Worm (Caenorhabditis elegans) whole organism, L1 larva: ENCODE data around the gene K07F5.6.

ENCODE experiments used
- C16A3.4 ChIP-seq: fragments of 150-350 bp; optimal IDR thresholded peaks from 2 replicates; lab custom pipeline; 2014; ENCODE audit warnings: missing biosample characterization, missing genetic modification characterization
- F16B12.6 ChIP-seq: fragments of 150-350 bp; optimal IDR thresholded peaks from 2 replicates; lab custom pipeline; 2014; ENCODE audit warnings: missing biosample characterization, missing genetic modification characterization
- Y116A8C.19 ChIP-seq: sonication (generic microtip); optimal IDR thresholded peaks from 2 replicates; lab custom pipeline; 2016; ENCODE audit warnings: missing compliant biosample characterization, missing genetic modification characterization, borderline replicate concordance
- aha-1 ChIP-seq: fragments of 150-350 bp; optimal IDR thresholded peaks from 2 replicates; lab custom pipeline; 2014; ENCODE audit warnings: missing biosample characterization, missing genetic modification characterization
- alr-1 ChIP-seq: fragments of 200-800 bp; sonication (Bioruptor generic); optimal IDR thresholded peaks from 2 replicates; lab custom pipeline; 2018; ENCODE audit warnings: borderline replicate concordance, mild to moderate bottlenecking, missing genetic modification characterization, missing compliant biosample characterization
- aly-2 ChIP-seq: fragments of 150-350 bp; optimal IDR thresholded peaks from 2 replicates; lab custom pipeline; 2014; ENCODE audit warnings: missing biosample characterization, missing genetic modification characterization
- ama-1 ChIP-seq: fragments of 150-350 bp; optimal IDR thresholded peaks from 2 replicates; lab custom pipeline; 2014
- ceh-8 ChIP-seq: fragments of 200-800 bp; sonication (Bioruptor generic); optimal IDR thresholded peaks from 2 replicates; lab custom pipeline; 2018; ENCODE audit warnings: mild to moderate bottlenecking, missing genetic modification characterization, moderate library complexity, missing compliant biosample characterization
- ceh-82 ChIP-seq, 3 experiments: fragments of 150-350 bp in 1 of 3; sonication (generic microtip) in 2 of 3; optimal IDR thresholded peaks; 2 replicates each; lab custom pipeline; 2014 to 2017; ENCODE audit warnings: missing biosample characterization in 3 of 3, missing genetic modification characterization in 3 of 3
- ceh-88 ChIP-seq: fragments of 200-800 bp; sonication (Bioruptor generic); IDR thresholded peaks from 2 replicates; pipeline ENCODE4 v1.3.6; 2022; ENCODE audit warnings: missing genetic modification characterization, missing compliant biosample characterization
- ceh-90 ChIP-seq: sonication (generic microtip); optimal IDR thresholded peaks from 2 replicates; lab custom pipeline; 2016; ENCODE audit warnings: missing genetic modification characterization, missing compliant biosample characterization
- ces-1 ChIP-seq: fragments of 150-350 bp; optimal IDR thresholded peaks from 2 replicates; lab custom pipeline; 2014; ENCODE audit warnings: missing biosample characterization, missing genetic modification reagents, missing genetic modification characterization
- dpl-1 ChIP-seq, 3 experiments: fragments of 150-350 bp in 2 of 3; sonication (generic microtip) in 1 of 3; optimal IDR thresholded peaks; 2 replicates each; lab custom pipeline; 2014 to 2017; ENCODE audit warnings: missing biosample characterization in 3 of 3, missing genetic modification characterization in 3 of 3, missing genetic modification reagents in 3 of 3
- dsc-1 ChIP-seq: sonication (generic microtip); optimal IDR thresholded peaks from 2 replicates; lab custom pipeline; 2016; ENCODE audit warnings: mild to moderate bottlenecking, missing genetic modification characterization, missing compliant biosample characterization
- efl-3 ChIP-seq: fragments of 200-800 bp; sonication (Bioruptor generic); optimal IDR thresholded peaks from 2 replicates; lab custom pipeline; 2018; ENCODE audit warnings: mild to moderate bottlenecking, missing genetic modification characterization, missing compliant biosample characterization
- elt-2 ChIP-seq: sonication (generic microtip); optimal IDR thresholded peaks from 2 replicates; lab custom pipeline; 2016; ENCODE audit warnings: missing genetic modification characterization, mild to moderate bottlenecking, inconsistent platforms, missing compliant biosample characterization, missing genetic modification reagents
- fkh-10 ChIP-seq: sonication (generic microtip); optimal IDR thresholded peaks from 2 replicates; lab custom pipeline; 2017; ENCODE audit warnings: missing biosample characterization, missing genetic modification reagents, missing genetic modification characterization
- fos-1 ChIP-seq: fragments of 150-350 bp; optimal IDR thresholded peaks from 2 replicates; lab custom pipeline; 2014; ENCODE audit warnings: missing biosample characterization, missing genetic modification characterization
- grh-1 ChIP-seq: fragments of 200-800 bp; sonication (Bioruptor generic); IDR thresholded peaks from 2 replicates; pipeline ENCODE4 v1.3.6; 2022; ENCODE audit warnings: missing genetic modification reagents, missing genetic modification characterization, missing compliant biosample characterization
- hlh-17 ChIP-seq: fragments of 200-800 bp; sonication (Bioruptor generic); optimal IDR thresholded peaks from 2 replicates; lab custom pipeline; 2018; ENCODE audit warnings: missing genetic modification characterization, mild to moderate bottlenecking, missing compliant biosample characterization, moderate library complexity, borderline replicate concordance
- isw-1 ChIP-seq: fragments of 200-800 bp; sonication (Bioruptor generic); IDR thresholded peaks from 2 replicates; pipeline ENCODE4 v1.3.6; 2022; ENCODE audit warnings: missing genetic modification characterization, missing compliant biosample characterization
- jun-1 ChIP-seq: fragments of 150-350 bp; optimal IDR thresholded peaks from 2 replicates; lab custom pipeline; 2014; ENCODE audit warnings: missing biosample characterization, missing genetic modification reagents, missing genetic modification characterization
- lin-39 ChIP-seq: fragments of 150-350 bp; optimal IDR thresholded peaks from 2 replicates; lab custom pipeline; 2014; ENCODE audit warnings: missing biosample characterization, missing genetic modification reagents, missing genetic modification characterization
- mef-2 ChIP-seq: fragments of 150-350 bp; optimal IDR thresholded peaks from 2 replicates; lab custom pipeline; 2014; ENCODE audit warnings: missing biosample characterization, missing genetic modification characterization
- mep-1 ChIP-seq: fragments of 150-350 bp; optimal IDR thresholded peaks from 2 replicates; lab custom pipeline; 2014; ENCODE audit warnings: missing biosample characterization, missing genetic modification characterization
- nhr-11 ChIP-seq: fragments of 150-350 bp; optimal IDR thresholded peaks from 2 replicates; lab custom pipeline; 2014; ENCODE audit warnings: missing biosample characterization, missing genetic modification characterization
- nhr-12 ChIP-seq: sonication (generic microtip); optimal IDR thresholded peaks from 2 replicates; lab custom pipeline; 2017; ENCODE audit warnings: missing biosample characterization, missing genetic modification characterization
- nhr-19 ChIP-seq: fragments of 200-800 bp; sonication (Bioruptor generic); conservative IDR thresholded peaks from 2 replicates; pipeline ENCODE4 v1.3.6; 2022; ENCODE audit warnings: missing genetic modification characterization, missing compliant biosample characterization
- nhr-20 ChIP-seq: sonication (generic microtip); optimal IDR thresholded peaks from 2 replicates; lab custom pipeline; 2016; ENCODE audit warnings: mild to moderate bottlenecking, missing genetic modification characterization, missing compliant biosample characterization
- nhr-237 ChIP-seq: fragments of 150-350 bp; optimal IDR thresholded peaks from 2 replicates; lab custom pipeline; 2014; ENCODE audit warnings: missing biosample characterization, missing genetic modification characterization
- nhr-47 ChIP-seq: sonication (generic microtip); optimal IDR thresholded peaks from 2 replicates; lab custom pipeline; 2016; ENCODE audit warnings: mild to moderate bottlenecking, missing genetic modification characterization, moderate library complexity, missing compliant biosample characterization
- nhr-71 ChIP-seq: sonication (generic microtip); optimal IDR thresholded peaks from 2 replicates; lab custom pipeline; 2016; ENCODE audit warnings: mild to moderate bottlenecking, missing genetic modification characterization, moderate library complexity, missing compliant biosample characterization
- nhr-77 ChIP-seq: fragments of 150-350 bp; optimal IDR thresholded peaks from 2 replicates; lab custom pipeline; 2014; ENCODE audit warnings: missing biosample characterization, missing genetic modification characterization
- nhr-85 ChIP-seq: sonication (generic microtip); peaks from one replicate; lab custom pipeline; 2016; ENCODE audit warnings: missing genetic modification characterization, inconsistent platforms, missing compliant biosample characterization
- pag-3 ChIP-seq: sonication (generic microtip); optimal IDR thresholded peaks from 2 replicates; lab custom pipeline; 2017; ENCODE audit warnings: missing genetic modification characterization, mild to moderate bottlenecking, missing compliant biosample characterization, antibody characterized with exemption, borderline replicate concordance; ENCODE audit not compliant: insufficient read depth
- rnt-1 ChIP-seq: sonication (generic microtip); optimal IDR thresholded peaks from 2 replicates; lab custom pipeline; 2016; ENCODE audit warnings: mild to moderate bottlenecking, missing genetic modification characterization, moderate library complexity, missing compliant biosample characterization
- sox-4 ChIP-seq: sonication (generic microtip); optimal IDR thresholded peaks from 2 replicates; lab custom pipeline; 2016; ENCODE audit warnings: missing genetic modification characterization, missing compliant biosample characterization
- sptf-1 ChIP-seq: fragments of 150-350 bp; optimal IDR thresholded peaks from 2 replicates; lab custom pipeline; 2014; ENCODE audit warnings: missing biosample characterization, missing genetic modification characterization
- sup-37 ChIP-seq: fragments of 200-800 bp; sonication (Bioruptor generic); optimal IDR thresholded peaks from 2 replicates; lab custom pipeline; 2018; ENCODE audit warnings: mild to moderate bottlenecking, missing genetic modification characterization, missing compliant biosample characterization
- swsn-7 ChIP-seq: sonication (generic microtip); optimal IDR thresholded peaks from 2 replicates; lab custom pipeline; 2016; ENCODE audit warnings: missing genetic modification characterization, missing compliant biosample characterization
- tbx-2 ChIP-seq: sonication (generic microtip); optimal IDR thresholded peaks from 2 replicates; lab custom pipeline; 2016; ENCODE audit warnings: missing genetic modification characterization, missing compliant biosample characterization
- tlp-1 ChIP-seq: fragments of 150-350 bp; optimal IDR thresholded peaks from 2 replicates; lab custom pipeline; 2014; ENCODE audit warnings: missing biosample characterization, missing genetic modification characterization
- unc-130 ChIP-seq: fragments of 150-350 bp; optimal IDR thresholded peaks from 2 replicates; lab custom pipeline; 2017; ENCODE audit warnings: missing biosample characterization, missing genetic modification characterization, inconsistent platforms
- unc-62 ChIP-seq: fragments of 150-350 bp; optimal IDR thresholded peaks from 2 replicates; lab custom pipeline; 2014; ENCODE audit warnings: missing biosample characterization, missing genetic modification reagents, missing genetic modification characterization
- unc-98 ChIP-seq: fragments of 200-800 bp; sonication (Bioruptor generic); IDR thresholded peaks from 2 replicates; pipeline ENCODE4 v1.3.6; 2022; ENCODE audit warnings: missing genetic modification characterization, missing compliant biosample characterization
- xbp-1 ChIP-seq: sonication (generic microtip); optimal IDR thresholded peaks from 2 replicates; lab custom pipeline; 2016; ENCODE audit warnings: missing genetic modification characterization, missing compliant biosample characterization
- zag-1 ChIP-seq: fragments of 150-350 bp; optimal IDR thresholded peaks from 2 replicates; lab custom pipeline; 2014; ENCODE audit warnings: missing biosample characterization, missing genetic modification characterization
- zip-4 ChIP-seq: fragments of 200-800 bp; sonication (Bioruptor generic); optimal IDR thresholded peaks from 2 replicates; lab custom pipeline; 2018; ENCODE audit warnings: mild to moderate bottlenecking, missing genetic modification characterization, moderate library complexity, missing compliant biosample characterization
- ztf-11 ChIP-seq, 2 experiments: sonication (generic microtip); optimal IDR thresholded peaks; 2 replicates each; lab custom pipeline; 2016 to 2017; ENCODE audit warnings: missing genetic modification characterization in 2 of 2, missing biosample characterization in 1 of 2, missing compliant biosample characterization in 1 of 2

The K07F5.6 gene

DNA sequence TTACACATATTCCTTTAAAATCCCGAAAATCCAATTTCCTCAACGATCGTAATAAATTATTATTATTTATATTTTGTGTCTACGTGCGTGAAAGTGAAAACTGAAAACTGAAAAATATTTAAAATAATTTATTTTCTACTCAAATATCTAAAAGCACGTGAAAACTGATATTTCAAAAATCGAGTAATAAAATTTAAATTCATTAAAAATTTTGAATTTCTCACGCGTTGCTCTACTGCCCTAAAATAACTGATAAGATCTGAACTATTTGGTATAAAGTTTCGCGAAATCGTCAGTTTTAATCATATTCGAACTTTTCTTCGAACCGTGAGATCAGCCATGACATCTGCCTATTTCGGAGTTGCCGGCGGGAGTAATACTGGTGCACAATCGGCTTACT lies 5.8 kb upstream of the K07F5.6 start, which contains the start of gene ssq-1:
TSS of gene ssq-1 (plus strand) at position 301 of the 400 bp plus-strand sequence.
- TF ChIP-seq grh-1 (GFP tag; lab: Robert Waterston, UW) (no peak), xbp-1 (tag; lab: Kevin White, UChicago) (no peak), sptf-1 (no peak), hlh-17 (GFP tag; lab: Kevin White, UChicago) (no peak), fos-1 (no peak), swsn-7 (tag; lab: Kevin White, UChicago) (no peak), lin-39 (tag; lab: Kevin White, UChicago) (no peak), nhr-77 (tag; lab: Kevin White, UChicago) (no peak), mep-1 (no peak), isw-1 (no peak), ama-1 (lab: Kevin White, UChicago) (no peak), sup-37 (no peak), nhr-19 (GFP tag; lab: Robert Waterston, UW) (no peak), unc-62 (GFP tag; lab: Kevin White, UChicago) (no peak), tbx-2 (tag; lab: Kevin White, UChicago) (no peak), C16A3.4 (tag; lab: Kevin White, UChicago) (no peak)
- TF ChIP-seq, all 84 proteins: peak for 0

DNA sequence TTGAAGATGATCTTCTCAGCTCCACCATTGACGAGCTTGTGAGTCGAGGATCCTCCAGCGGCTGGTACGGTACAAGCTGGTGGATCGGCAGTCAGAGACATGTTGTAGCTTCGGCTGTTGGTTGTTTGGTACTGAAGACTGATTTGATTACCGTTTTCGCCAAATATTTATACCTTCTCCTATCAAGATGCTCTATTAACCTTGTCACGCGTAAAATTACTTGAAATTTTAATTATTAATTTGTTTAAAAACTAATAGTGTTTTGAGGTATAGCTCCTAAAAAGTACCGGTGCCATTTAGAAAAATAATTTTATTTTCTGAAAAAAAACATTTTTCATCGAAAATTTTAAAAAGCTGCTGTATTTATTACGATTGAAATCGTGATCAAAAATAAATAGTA lies 4.5 kb upstream of the K07F5.6 start, which contains the start of gene ssp-10:
TSS of gene ssp-10 (minus strand) at position 101 of the 400 bp plus-strand sequence.
- TF ChIP-seq unc-130 (tag; lab: Kevin White, UChicago) = no peak

DNA sequence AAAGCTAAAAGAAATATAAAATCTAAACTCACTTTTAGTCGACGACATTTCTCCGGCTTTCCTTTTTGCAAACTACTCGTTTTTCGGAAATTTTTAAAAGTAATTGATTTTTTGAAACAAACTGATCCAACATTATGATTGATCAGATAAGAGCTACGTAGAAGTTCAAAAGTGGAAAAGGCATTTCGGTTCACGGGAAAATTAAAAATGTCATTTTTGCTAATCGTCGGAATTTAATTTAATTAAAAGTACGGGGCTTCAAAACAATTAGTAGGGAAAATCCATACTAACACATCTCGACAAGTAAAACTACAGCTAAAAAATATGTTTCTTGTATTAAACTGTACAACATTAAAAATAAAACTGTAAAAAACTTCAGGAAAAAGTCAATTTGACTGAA lies 3.1 kb upstream of the K07F5.6 start, which contains the start of gene K07F5.8:
TSS of gene K07F5.8 (minus strand) at position 101 of the 400 bp plus-strand sequence.
- TF ChIP-seq nhr-20 (tag; lab: Kevin White, UChicago) (no peak), ama-1 (lab: Kevin White, UChicago) (no peak), nhr-71 (tag; lab: Kevin White, UChicago) (no peak), nhr-47 (tag; lab: Kevin White, UChicago) (no peak), nhr-85 (tag; lab: Kevin White, UChicago) (no peak), Y116A8C.19 (tag; lab: Kevin White, UChicago) (no peak), ceh-90 (no peak), elt-2 (tag; lab: Kevin White, UChicago) (no peak), jun-1 (tag; lab: Kevin White, UChicago) (no peak), rnt-1 (tag; lab: Kevin White, UChicago) (no peak), nhr-12 (tag; lab: Kevin White, UChicago) (no peak), mef-2 (tag; lab: Kevin White, UChicago) (no peak), dsc-1 (no peak), pag-3 (no peak), unc-98 (GFP tag; lab: Robert Waterston, UW) (no peak), sox-4 (tag; lab: Kevin White, UChicago) (no peak), tlp-1 (no peak), nhr-11 (tag; lab: Kevin White, UChicago) (no peak), F16B12.6 (tag; lab: Kevin White, UChicago) (no peak), zag-1 (tag; lab: Kevin White, UChicago) (no peak)

DNA sequence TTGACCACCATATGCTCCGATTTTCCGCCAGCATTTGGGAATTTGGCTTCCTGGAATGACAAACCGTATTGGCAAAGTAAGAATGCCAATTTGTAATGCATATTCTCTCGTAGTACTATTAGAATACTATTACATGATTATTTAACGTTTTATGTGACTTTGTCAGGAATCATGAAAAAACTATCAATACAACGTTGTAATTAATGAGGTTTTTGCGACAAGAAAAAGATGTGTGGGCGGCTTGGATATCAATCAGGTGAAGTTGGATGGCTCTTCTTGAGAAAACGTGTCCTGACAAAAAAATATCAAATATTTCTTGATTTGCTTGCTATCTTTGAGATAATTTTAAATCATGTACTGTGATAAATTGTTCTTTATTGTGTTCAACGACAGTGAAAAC lies 1.6 kb upstream of the K07F5.6 start, which contains the start of gene K07F5.7:
TSS of gene K07F5.7 (minus strand) at position 101 of the 400 bp plus-strand sequence.
- TF ChIP-seq ces-1 (GFP tag; lab: Kevin White, UChicago) (no peak), alr-1 (tag; lab: Kevin White, UChicago) (no peak), ceh-82 (tag; optimal IDR thresholded peaks at IDR 0.05; lab: Kevin White, UChicago) (no peak), dpl-1 (GFP tag; optimal IDR thresholded peaks at IDR 0.05; lab: Kevin White, UChicago) (no peak), zip-4 (GFP tag; lab: Kevin White, UChicago) (no peak), elt-2 (tag; lab: Kevin White, UChicago) (no peak), efl-3 (GFP tag; lab: Kevin White, UChicago) (no peak), ztf-11 (tag; optimal IDR thresholded peaks at IDR 0.05; lab: Kevin White, UChicago) (no peak), zag-1 (tag; lab: Kevin White, UChicago) (no peak), ceh-8 (GFP tag; lab: Kevin White, UChicago) (no peak), ceh-90 (no peak), sox-4 (tag; lab: Kevin White, UChicago) (no peak), aha-1 (no peak), aly-2 (tag; lab: Kevin White, UChicago) (no peak), fkh-10 (no peak), ceh-88 (no peak), nhr-237 (tag; lab: Kevin White, UChicago) (no peak), unc-62 (GFP tag; lab: Kevin White, UChicago) (no peak)
